Worm (Caenorhabditis elegans): Measurements from ENCODE around the gene E02H4.8.

DNA sequence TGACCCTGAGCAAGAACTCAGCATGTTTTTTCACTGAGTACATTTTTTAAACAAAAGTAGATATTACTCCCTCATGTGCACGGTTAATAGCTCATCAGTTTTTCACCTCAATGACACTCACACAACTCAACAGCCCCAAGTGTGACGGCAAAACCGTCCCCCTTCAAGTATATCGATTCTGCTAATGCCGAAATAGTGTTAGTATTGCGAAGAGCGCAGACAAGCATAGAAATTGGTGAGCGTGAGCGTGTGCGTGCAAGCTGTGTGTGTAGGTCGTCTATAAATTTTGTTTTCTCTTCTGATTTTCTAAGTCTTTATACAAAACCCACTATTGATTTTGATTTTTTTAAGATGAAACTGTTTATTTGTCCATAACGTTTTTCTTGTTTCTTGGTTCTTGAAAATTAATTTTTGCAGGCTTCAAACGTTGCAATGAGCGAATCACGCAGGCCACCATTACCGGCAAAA lies 25.0 kb downstream of the E02H4.8 start, which contains the start of gene K04C1.2:
- TF ChIP-seq nhr-11 (tag; optimal IDR thresholded peaks at IDR 0.05) (no peak), lin-39 (tag; optimal IDR thresholded peaks at IDR 0.05) (no peak), ceh-82 (tag; optimal IDR thresholded peaks at IDR 0.05) (no peak), blmp-1 (tag; optimal IDR thresholded peaks at IDR 0.05; ENCODE audit: insufficient read depth) (peak; percentile 9), nhr-12 (tag; optimal IDR thresholded peaks at IDR 0.05) (no peak), lin-13 (GFP tag; optimal IDR thresholded peaks at IDR 0.05) (no peak), nhr-10 (tag; optimal IDR thresholded peaks at IDR 0.05) (no peak), zag-1 (tag; optimal IDR thresholded peaks at IDR 0.05) (no peak), nhr-21 (tag; optimal IDR thresholded peaks at IDR 0.05) (no peak), ZK546.5 (tag; optimal IDR thresholded peaks at IDR 0.05) (no peak)

All from whole organism, L2 larva.